Fruit fly (Drosophila melanogaster): ENCODE measurements around the gene zpg.

The zpg gene

dm6 chr3L:6589429-6590062, 16.3 kb downstream of the zpg start, which contains the start of gene jv (continued):
- TF ChIP-seq CG12744 (GFP tag; optimal IDR thresholded peaks at IDR 0.05), result no peak
- TF ChIP-seq CG32767 (GFP tag; IDR thresholded peaks at IDR 0.05), result 0 out of 2 replicates have a peak, but pooled peaks have one; percentile 13
- no peak for TF ChIP-seq E2f1 (GFP tag; IDR thresholded peaks at IDR 0.05)
- TF ChIP-seq CG10654 (GFP tag; optimal IDR thresholded peaks at IDR 0.05), result no peak
- peak; percentile 12 for TF ChIP-seq CG16815 (GFP tag; optimal IDR thresholded peaks at IDR 0.05)
- no peak for TF ChIP-seq CG9876 (GFP tag; optimal IDR thresholded peaks at IDR 0.05)
- peak; percentile 48 for TF ChIP-seq CG17328 (GFP tag; IDR thresholded peaks at IDR 0.05)
- peak; percentile 2 for TF ChIP-seq CG9727 (GFP tag; optimal IDR thresholded peaks at IDR 0.05)
- TF ChIP-seq CG1529 (GFP tag; optimal IDR thresholded peaks at IDR 0.05), result no peak
- TF ChIP-seq sob (GFP tag; IDR thresholded peaks at IDR 0.05), result no peak
- TF ChIP-seq CG9609 (GFP tag; optimal IDR thresholded peaks at IDR 0.05), result no peak
- no peak for TF ChIP-seq Oaz (GFP tag; IDR thresholded peaks at IDR 0.05)

- no peak for TF ChIP-seq CG4424 (GFP tag; optimal IDR thresholded peaks at IDR 0.05)
- no peak for TF ChIP-seq CG17361 (GFP tag; IDR thresholded peaks at IDR 0.05)
- peak; percentile 9 for TF ChIP-seq CG13424 (tag; optimal IDR thresholded peaks at IDR 0.05)
- peak; percentile 45 for TF ChIP-seq Med (GFP tag)
- no peak for TF ChIP-seq Xrp1 (GFP tag; IDR thresholded peaks at IDR 0.05)
- TF ChIP-seq Scr (GFP tag; IDR thresholded peaks at IDR 0.05; ENCODE audit: partially characterized antibody), result no peak
- no peak for TF ChIP-seq CG3847 (GFP tag; IDR thresholded peaks at IDR 0.05)
- TF ChIP-seq Atf6 (GFP tag; IDR thresholded peaks at IDR 0.05), result no peak
- peak; percentile 72; the same call in 1 of the 2 replicates for TF ChIP-seq CG17612 (GFP tag; IDR thresholded peaks at IDR 0.05)
- TF ChIP-seq hb (GFP tag; IDR thresholded peaks at IDR 0.05; ENCODE audit: partially characterized antibody), result no peak
- no peak for TF ChIP-seq CG12942 (GFP tag; optimal IDR thresholded peaks at IDR 0.05)
- TF ChIP-seq PHDP (tag; optimal IDR thresholded peaks at IDR 0.05), result peak; percentile 16
- peak; percentile 30; the same call in 1 of the 3 replicates for TF ChIP-seq row (GFP tag; IDR thresholded peaks at IDR 0.05)
- peak; percentile 99 for TF ChIP-seq CG8281 (tag; optimal IDR thresholded peaks at IDR 0.05)
- TF ChIP-seq CkIIα-i1 (GFP tag; IDR thresholded peaks at IDR 0.05), result no peak
- peak in 1 of 2 experiments; percentile 26 for TF ChIP-seq Eip74EF (GFP tag; optimal IDR thresholded peaks at IDR 0.05)
- TF ChIP-seq CG12104 (GFP tag; optimal IDR thresholded peaks at IDR 0.05), result no peak
- no peak for TF ChIP-seq Hr3 (GFP tag; optimal IDR thresholded peaks at IDR 0.05)
- peak; percentile 31 for TF ChIP-seq CG2678 (tag; optimal IDR thresholded peaks at IDR 0.05)
- no peak for TF ChIP-seq Ets97D (GFP tag; optimal IDR thresholded peaks at IDR 0.05)
- TF ChIP-seq CG6854 (GFP tag; optimal IDR thresholded peaks at IDR 0.05), result no peak
- no peak for TF ChIP-seq Nf-YC (tag; optimal IDR thresholded peaks at IDR 0.05)
- no peak for TF ChIP-seq Neu2 (GFP tag; optimal IDR thresholded peaks at IDR 0.05; ENCODE audit: borderline replicate concordance)
- TF ChIP-seq CG3163 (GFP tag; optimal IDR thresholded peaks at IDR 0.05), result no peak
- TF ChIP-seq lbe (GFP tag; optimal IDR thresholded peaks at IDR 0.05), result no peak
- peak; percentile 42 for TF ChIP-seq gem (tag; optimal IDR thresholded peaks at IDR 0.05)
- peak; percentile 22 for TF ChIP-seq tap (tag; optimal IDR thresholded peaks at IDR 0.05)
- peak; percentile 27 for TF ChIP-seq CG17359 (tag; optimal IDR thresholded peaks at IDR 0.05)
- no peak for TF ChIP-seq CG17186 (GFP tag; optimal IDR thresholded peaks at IDR 0.05)
- TF ChIP-seq hbn (GFP tag; IDR thresholded peaks at IDR 0.05; ENCODE audit: partially characterized antibody), result no peak
- TF ChIP-seq run (tag; optimal IDR thresholded peaks at IDR 0.05), result no peak
- peak; percentile 39 for TF ChIP-seq CG11504 (tag; optimal IDR thresholded peaks at IDR 0.05)
- no peak for TF ChIP-seq CG8765 (GFP tag; IDR thresholded peaks at IDR 0.05)
- TF ChIP-seq Sox102F (GFP tag; optimal IDR thresholded peaks at IDR 0.05), result peak; percentile 41
- TF ChIP-seq CG7839 (tag; optimal IDR thresholded peaks at IDR 0.05), result peak; percentile 6
- no peak for TF ChIP-seq prd (optimal IDR thresholded peaks at IDR 0.05)
- 0 out of 3 replicates have a peak, but pooled peaks have one; percentile 6 for TF ChIP-seq prd (GFP tag; IDR thresholded peaks at IDR 0.05)
Measured at dm6 chr3L:6577313-6577852, 28.4 kb downstream of the zpg start.

All from whole organism, embryonic.